Fruit fly (Drosophila melanogaster) S2 (cell line): ENCODE data around the gene CG34135.

Source experiments
- CG8478 ChIP-seq: fragments of >200 bp; optimal IDR thresholded peaks from 2 replicates; lab custom pipeline; 2018
- CTCF ChIP-seq, 2 experiments: fragments of >200 bp; optimal IDR thresholded peaks; 2 replicates each; lab custom pipeline; 2018

DNA sequence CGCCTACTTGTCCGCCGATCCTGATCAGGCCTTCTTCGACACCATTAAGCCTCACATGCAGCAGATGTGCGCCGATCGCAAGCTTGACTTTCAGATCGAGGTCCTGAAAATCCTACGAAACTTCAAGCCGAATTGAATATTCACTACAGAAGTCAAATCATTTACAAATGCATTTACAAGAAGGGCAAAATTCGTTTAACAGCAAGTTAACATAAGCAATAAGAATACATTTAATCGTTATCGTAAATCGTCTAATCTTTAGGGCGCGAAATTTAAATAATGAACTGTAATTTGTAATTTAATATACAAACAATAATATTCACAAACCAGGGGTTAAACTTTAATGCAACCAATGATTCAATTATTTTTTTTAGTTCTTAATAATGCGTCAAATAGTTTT is 39.1 kb upstream of the CG34135 start:
- TF ChIP-seq CG8478 (no peak), CTCF (optimal IDR thresholded peaks at IDR 0.05; lab: Kevin White, UChicago) (no peak)
